Worm (Caenorhabditis elegans): ENCODE data around the gene frm-2.

frm-2 gene

DNA sequence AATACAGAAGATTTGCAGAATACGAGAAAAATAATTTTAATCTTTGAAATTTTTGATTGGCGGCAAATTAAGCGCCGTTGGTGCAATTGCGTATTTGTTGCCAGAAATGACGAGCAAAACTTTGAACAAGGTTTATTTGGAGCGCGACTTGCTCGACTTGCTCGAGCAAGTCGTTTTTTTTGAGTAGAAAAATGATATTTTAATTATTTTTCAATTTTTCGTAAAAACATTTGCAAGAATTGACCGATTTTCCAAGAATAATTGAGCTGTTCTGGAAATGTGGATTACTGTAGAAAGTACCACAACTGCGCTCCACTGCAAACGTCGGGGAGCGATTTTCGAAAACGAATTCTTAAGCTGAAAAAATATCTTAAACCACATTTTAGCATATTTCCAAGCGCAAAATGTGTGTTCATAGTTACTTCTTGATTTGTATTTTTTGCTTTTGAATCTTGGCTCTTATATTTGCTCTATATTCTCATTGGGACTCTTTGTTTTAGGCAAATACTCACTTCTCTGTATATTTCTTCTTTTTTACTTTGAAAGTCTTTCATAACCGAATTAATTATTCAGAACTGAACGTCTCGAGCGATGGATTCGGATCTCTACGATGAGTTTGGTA, 27.2 kb upstream of the frm-2 start, which contains the start of the genes gcna-1 and eftu-2:
gcna-1 (minus strand) TSS at position 96 of the 622 bp plus-strand sequence.
eftu-2 (plus strand) TSS at position 572 of the 622 bp plus-strand sequence.
- peak; percentile 70 for TF ChIP-seq lin-15B (tag; optimal IDR thresholded peaks at IDR 0.05)
- no peak for TF ChIP-seq nhr-67 (tag; optimal IDR thresholded peaks at IDR 0.05)

DNA sequence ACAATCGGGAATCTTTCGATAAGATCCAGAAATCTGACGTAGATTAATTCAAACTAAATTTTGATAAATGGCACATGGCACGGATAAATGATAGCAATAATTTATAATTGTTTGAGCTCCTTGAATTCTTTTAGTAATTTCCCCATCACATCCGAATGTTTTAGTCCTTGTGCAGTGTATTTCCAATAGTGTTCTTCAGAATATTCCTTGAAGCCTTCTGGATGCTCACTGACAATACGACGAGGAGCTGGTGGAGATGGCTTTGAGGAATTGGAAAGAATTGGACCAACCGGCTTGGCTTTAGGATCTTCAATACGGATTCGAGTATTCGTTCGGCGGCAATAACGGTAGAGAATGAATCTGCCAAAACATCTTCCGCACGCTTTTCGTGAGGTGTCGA, 24.5 kb upstream of the frm-2 start:
- TF ChIP-seq elt-2 (tag; optimal IDR thresholded peaks at IDR 0.05) = no peak
- no peak for TF ChIP-seq zag-1 (tag; optimal IDR thresholded peaks at IDR 0.05)
- peak; percentile 2 for TF ChIP-seq nhr-77 (tag; optimal IDR thresholded peaks at IDR 0.05)
- TF ChIP-seq tbx-2 (tag; optimal IDR thresholded peaks at IDR 0.05) = no peak
- no peak for TF ChIP-seq hmg-11 (tag; optimal IDR thresholded peaks at IDR 0.05)
- TF ChIP-seq jun-1 (tag; optimal IDR thresholded peaks at IDR 0.05) = no peak

DNA sequence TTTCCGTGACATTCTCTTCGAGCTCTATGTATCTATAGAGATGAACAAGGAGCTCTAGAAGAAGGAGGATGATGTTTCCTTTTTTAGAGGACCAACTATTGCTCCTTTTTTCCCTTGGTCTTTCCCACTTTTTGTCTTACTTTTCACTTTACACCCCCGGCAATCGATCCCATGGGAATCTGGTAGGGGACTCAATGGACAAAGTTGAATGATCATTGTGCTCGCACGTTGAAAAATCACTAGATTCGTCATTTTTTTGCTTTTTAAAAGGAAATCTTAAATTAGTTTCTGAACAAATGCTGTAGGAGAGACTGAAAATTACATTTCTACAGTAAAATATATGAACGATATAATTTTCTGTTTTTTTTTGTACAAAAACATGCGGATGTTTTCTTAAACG, 20.1 kb upstream of the frm-2 start:
- no peak for TF ChIP-seq ZK546.5 (tag; optimal IDR thresholded peaks at IDR 0.05)
- TF ChIP-seq lin-39 (tag; optimal IDR thresholded peaks at IDR 0.05) = peak; percentile 16
- TF ChIP-seq skn-1 (tag; optimal IDR thresholded peaks at IDR 0.05) = no peak
- no peak for TF ChIP-seq nhr-77 (tag; optimal IDR thresholded peaks at IDR 0.05)

DNA sequence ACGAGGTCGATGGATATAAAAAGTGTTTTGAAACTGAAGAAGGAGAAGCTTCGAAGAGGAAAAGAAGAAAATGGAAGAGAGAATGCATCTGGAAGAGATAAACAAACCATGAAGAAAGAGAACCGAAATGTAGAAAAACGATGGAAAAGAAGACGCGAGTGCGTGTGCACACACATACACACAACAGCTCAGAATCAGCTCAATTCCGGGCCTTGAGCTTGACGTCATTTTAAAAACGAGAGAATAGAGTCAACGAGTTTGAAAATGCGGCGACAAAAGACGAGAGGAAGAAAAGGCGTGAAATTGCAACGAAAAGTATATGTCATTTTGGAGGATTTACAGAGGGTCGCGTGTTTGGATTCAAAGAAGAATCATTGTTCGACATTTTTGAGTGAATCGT, 17.7 kb upstream of the frm-2 start:
- TF ChIP-seq nhr-76 (tag; optimal IDR thresholded peaks at IDR 0.05) (no peak), ceh-9 (tag; optimal IDR thresholded peaks at IDR 0.05) (no peak), nhr-67 (tag; optimal IDR thresholded peaks at IDR 0.05) (no peak), hmg-11 (tag; optimal IDR thresholded peaks at IDR 0.05) (peak; percentile 59), lin-39 (tag; optimal IDR thresholded peaks at IDR 0.05) (peak; percentile 70), nhr-237 (tag; optimal IDR thresholded peaks at IDR 0.05) (no peak), pha-4 (tag; optimal IDR thresholded peaks at IDR 0.05) (no peak), mdl-1 (tag; optimal IDR thresholded peaks at IDR 0.05) (no peak), ceh-28 (tag; optimal IDR thresholded peaks at IDR 0.05) (no peak), elt-2 (tag; optimal IDR thresholded peaks at IDR 0.05) (no peak), fkh-10 (GFP tag; optimal IDR thresholded peaks at IDR 0.05) (peak; percentile 1), nhr-77 (tag; optimal IDR thresholded peaks at IDR 0.05) (no peak), nfya-1 (tag; optimal IDR thresholded peaks at IDR 0.05; ENCODE audit: insufficient read depth) (peak; percentile 67)

DNA sequence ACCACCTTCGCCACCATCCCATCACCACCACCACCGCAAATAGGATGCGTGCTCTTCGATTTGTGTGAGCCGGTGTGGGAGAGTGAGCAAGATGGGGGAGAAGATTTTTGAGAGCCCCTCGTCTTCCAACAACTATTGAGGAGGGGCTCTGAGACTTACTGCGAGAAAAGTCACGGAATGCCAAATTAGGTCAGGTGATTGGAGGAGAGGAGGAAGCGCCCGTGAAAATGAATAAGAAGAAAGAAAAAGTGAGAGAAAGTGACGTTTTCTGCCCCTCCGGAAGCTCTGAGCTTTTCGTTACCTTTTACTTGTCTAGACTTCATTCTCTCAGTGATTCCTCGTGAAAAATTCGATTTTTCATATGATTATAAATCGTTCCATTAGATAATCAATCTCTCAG, 16.7 kb upstream of the frm-2 start:
- TF ChIP-seq pqm-1 (tag; optimal IDR thresholded peaks at IDR 0.05) = no peak
- no peak for TF ChIP-seq fos-1 (tag; optimal IDR thresholded peaks at IDR 0.05)
- TF ChIP-seq elt-2 (tag; optimal IDR thresholded peaks at IDR 0.05) = no peak
- TF ChIP-seq unc-39 (tag; optimal IDR thresholded peaks at IDR 0.05) = no peak
- no peak for TF ChIP-seq egl-27 (tag; optimal IDR thresholded peaks at IDR 0.05)
- TF ChIP-seq mdl-1 (tag; optimal IDR thresholded peaks at IDR 0.05) = no peak

DNA sequence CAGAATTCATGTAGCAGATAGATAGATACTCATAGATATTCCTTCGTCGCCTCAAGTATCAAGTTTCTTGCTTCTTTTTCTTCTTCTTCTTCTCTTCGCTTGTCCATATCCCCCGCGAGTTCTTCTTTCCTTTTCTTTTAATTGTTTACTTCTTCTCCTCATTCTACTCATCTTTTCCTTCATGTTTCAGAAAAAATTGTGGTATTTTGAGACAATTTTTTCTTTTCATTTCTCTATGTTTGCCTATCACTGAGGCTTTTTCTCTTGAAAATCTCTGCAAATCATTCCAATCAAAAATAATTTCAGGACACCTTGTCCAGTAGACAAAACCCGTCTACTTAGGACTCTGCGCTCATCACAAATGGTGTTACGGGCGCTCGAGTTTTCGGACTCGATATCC, 11.0 kb upstream of the frm-2 start, which contains the start of gene T04C9.1:
T04C9.1 (plus strand) TSS at position 301 of the 400 bp plus-strand sequence.
- TF ChIP-seq ztf-11 (tag; optimal IDR thresholded peaks at IDR 0.05) (no peak), hmg-11 (tag; optimal IDR thresholded peaks at IDR 0.05) (no peak), ztf-4 (tag; optimal IDR thresholded peaks at IDR 0.05) (no peak), fkh-2 (tag; optimal IDR thresholded peaks at IDR 0.05) (no peak), eor-1 (tag; optimal IDR thresholded peaks at IDR 0.05) (no peak), ZK546.5 (tag; optimal IDR thresholded peaks at IDR 0.05) (no peak), snpc-4 (tag; optimal IDR thresholded peaks at IDR 0.05) (no peak), ceh-28 (tag; optimal IDR thresholded peaks at IDR 0.05) (no peak), ceh-9 (tag; optimal IDR thresholded peaks at IDR 0.05) (no peak), mdl-1 (tag; optimal IDR thresholded peaks at IDR 0.05) (no peak), nhr-237 (tag; optimal IDR thresholded peaks at IDR 0.05) (no peak), nhr-11 (tag; optimal IDR thresholded peaks at IDR 0.05) (no peak), unc-62 (GFP tag; optimal IDR thresholded peaks at IDR 0.05) (no peak), fkh-10 (GFP tag; optimal IDR thresholded peaks at IDR 0.05) (no peak), nhr-77 (tag; optimal IDR thresholded peaks at IDR 0.05) (no peak), elt-1 (tag; optimal IDR thresholded peaks at IDR 0.05) (no peak), nhr-25 (tag; optimal IDR thresholded peaks at IDR 0.05) (no peak)
